Worm (Caenorhabditis elegans) whole organism, mixed stage, embryonic: Measurements from ENCODE around the gene D1014.4.

Experiments used
- M03D4.4 ChIP-seq: sonication (generic microtip); optimal IDR thresholded peaks from 2 replicates; lab custom pipeline; 2017; ENCODE audit warnings: mild to moderate bottlenecking, missing genetic modification characterization, missing compliant biosample characterization
- blmp-1 ChIP-seq: fragments of 150-350 bp; optimal IDR thresholded peaks from 2 replicates; lab custom pipeline; 2014; ENCODE audit warnings: missing biosample characterization, missing genetic modification characterization
- ceh-39 ChIP-seq: fragments of 150-350 bp; optimal IDR thresholded peaks from 2 replicates; lab custom pipeline; 2014; ENCODE audit warnings: missing biosample characterization, missing genetic modification characterization
- ceh-43 ChIP-seq: fragments of 200-800 bp; sonication (Bioruptor generic); optimal IDR thresholded peaks from 2 replicates; lab custom pipeline; 2018; ENCODE audit warnings: mild to moderate bottlenecking, missing genetic modification characterization, moderate library complexity, missing compliant biosample characterization
- ceh-83 ChIP-seq: fragments of 200-800 bp; sonication (Bioruptor generic); optimal IDR thresholded peaks from 2 replicates; lab custom pipeline; 2018; ENCODE audit warnings: mild to moderate bottlenecking, missing genetic modification characterization, missing compliant biosample characterization
- ces-1 ChIP-seq: fragments of 150-350 bp; optimal IDR thresholded peaks from 2 replicates; lab custom pipeline; 2014; ENCODE audit warnings: missing biosample characterization, missing genetic modification reagents, missing genetic modification characterization
- cnd-1 ChIP-seq: fragments of 200-800 bp; sonication (Bioruptor generic); optimal IDR thresholded peaks from 2 replicates; lab custom pipeline; 2018; ENCODE audit warnings: mild to moderate bottlenecking, missing genetic modification characterization, missing compliant biosample characterization
- drap-1 ChIP-seq: fragments of 200-800 bp; sonication (Bioruptor generic); optimal IDR thresholded peaks from 3 replicates; lab custom pipeline; 2018; ENCODE audit warnings: mild to moderate bottlenecking, missing genetic modification characterization, missing compliant biosample characterization
- elt-1 ChIP-seq: sonication (generic microtip); optimal IDR thresholded peaks from 2 replicates; lab custom pipeline; 2017; ENCODE audit warnings: missing genetic modification characterization, mild to moderate bottlenecking, missing compliant biosample characterization, antibody characterized with exemption, moderate library complexity, borderline replicate concordance; ENCODE audit not compliant: insufficient read depth
- elt-3 ChIP-seq: fragments of 150-350 bp; optimal IDR thresholded peaks from 2 replicates; lab custom pipeline; 2014; ENCODE audit warnings: missing biosample characterization, missing genetic modification characterization
- flh-1 ChIP-seq: fragments of 200-800 bp; sonication (Bioruptor generic); optimal IDR thresholded peaks from 2 replicates; lab custom pipeline; 2018; ENCODE audit warnings: mild to moderate bottlenecking, missing genetic modification characterization, moderate library complexity, missing compliant biosample characterization
- ham-2 ChIP-seq: fragments of 200-800 bp; sonication (Bioruptor generic); optimal IDR thresholded peaks from 2 replicates; lab custom pipeline; 2018; ENCODE audit warnings: mild to moderate bottlenecking, missing genetic modification characterization, missing compliant biosample characterization
- hlh-1 ChIP-seq: fragments of 150-350 bp; optimal IDR thresholded peaks from 2 replicates; lab custom pipeline; 2014; ENCODE audit warnings: missing biosample characterization, missing genetic modification reagents, missing genetic modification characterization
- lin-13 ChIP-seq: fragments of 150-350 bp; optimal IDR thresholded peaks from 2 replicates; lab custom pipeline; 2014; ENCODE audit warnings: missing biosample characterization, missing genetic modification characterization
- lin-32 ChIP-seq: fragments of 200-800 bp; sonication (Bioruptor generic); optimal IDR thresholded peaks from 2 replicates; lab custom pipeline; 2018; ENCODE audit warnings: mild to moderate bottlenecking, missing genetic modification characterization, missing compliant biosample characterization
- lsy-2 ChIP-seq: fragments of 150-350 bp; optimal IDR thresholded peaks from 2 replicates; lab custom pipeline; 2014; ENCODE audit warnings: missing biosample characterization, missing genetic modification characterization
- mab-5 ChIP-seq: fragments of 150-350 bp; optimal IDR thresholded peaks from 2 replicates; lab custom pipeline; 2014; ENCODE audit warnings: missing biosample characterization, missing genetic modification characterization
- mep-1 ChIP-seq: fragments of 150-350 bp; optimal IDR thresholded peaks from 2 replicates; lab custom pipeline; 2017; ENCODE audit warnings: missing biosample characterization, missing genetic modification reagents, missing genetic modification characterization, inconsistent platforms
- mls-2 ChIP-seq: sonication (generic microtip); optimal IDR thresholded peaks from 2 replicates; lab custom pipeline; 2016; ENCODE audit warnings: mild to moderate bottlenecking, missing genetic modification characterization, moderate library complexity, missing compliant biosample characterization
- nhr-12 ChIP-seq: fragments of 150-350 bp; optimal IDR thresholded peaks from 2 replicates; lab custom pipeline; 2014; ENCODE audit warnings: missing biosample characterization, missing genetic modification characterization
- nhr-2 ChIP-seq: fragments of 150-350 bp; optimal IDR thresholded peaks from 2 replicates; lab custom pipeline; 2014; ENCODE audit warnings: missing biosample characterization, missing genetic modification characterization
- nhr-237 ChIP-seq: fragments of 150-350 bp; optimal IDR thresholded peaks from 2 replicates; lab custom pipeline; 2014; ENCODE audit warnings: missing biosample characterization, missing genetic modification characterization
- nhr-28 ChIP-seq: fragments of 150-350 bp; optimal IDR thresholded peaks from 2 replicates; lab custom pipeline; 2014; ENCODE audit warnings: missing biosample characterization, missing genetic modification characterization
- nhr-76 ChIP-seq: sonication (generic microtip); optimal IDR thresholded peaks from 2 replicates; lab custom pipeline; 2017; ENCODE audit warnings: missing biosample characterization, missing genetic modification characterization
- pha-4 ChIP-seq: fragments of 150-350 bp; optimal IDR thresholded peaks from 2 replicates; lab custom pipeline; 2018; ENCODE audit warnings: missing biosample characterization, missing genetic modification reagents, missing genetic modification characterization
- sem-2 ChIP-seq: fragments of 200-800 bp; sonication (Bioruptor generic); optimal IDR thresholded peaks from 2 replicates; lab custom pipeline; 2018; ENCODE audit warnings: mild to moderate bottlenecking, missing genetic modification characterization, missing compliant biosample characterization
- snpc-4 ChIP-seq: fragments of 150-350 bp; optimal IDR thresholded peaks from 2 replicates; lab custom pipeline; 2014; ENCODE audit warnings: missing biosample characterization, missing genetic modification characterization
- sptf-1 ChIP-seq: sonication (generic microtip); optimal IDR thresholded peaks from 2 replicates; lab custom pipeline; 2017; ENCODE audit warnings: mild to moderate bottlenecking, missing genetic modification characterization, moderate library complexity, missing compliant biosample characterization
- unc-120 ChIP-seq: sonication (generic microtip); optimal IDR thresholded peaks from 2 replicates; lab custom pipeline; 2017; ENCODE audit warnings: missing genetic modification characterization, missing compliant biosample characterization; ENCODE audit not compliant: poor library complexity, severe bottlenecking
- unc-39 ChIP-seq: fragments of 150-350 bp; optimal IDR thresholded peaks from 2 replicates; lab custom pipeline; 2014; ENCODE audit warnings: missing biosample characterization, missing genetic modification characterization
- zip-8 ChIP-seq: fragments of 150-350 bp; optimal IDR thresholded peaks from 2 replicates; lab custom pipeline; 2014; ENCODE audit warnings: missing biosample characterization, missing genetic modification characterization
- ztf-11 ChIP-seq: fragments of 150-350 bp; optimal IDR thresholded peaks from 2 replicates; lab custom pipeline; 2014; ENCODE audit warnings: missing biosample characterization, missing genetic modification characterization

Gene D1014.4

DNA sequence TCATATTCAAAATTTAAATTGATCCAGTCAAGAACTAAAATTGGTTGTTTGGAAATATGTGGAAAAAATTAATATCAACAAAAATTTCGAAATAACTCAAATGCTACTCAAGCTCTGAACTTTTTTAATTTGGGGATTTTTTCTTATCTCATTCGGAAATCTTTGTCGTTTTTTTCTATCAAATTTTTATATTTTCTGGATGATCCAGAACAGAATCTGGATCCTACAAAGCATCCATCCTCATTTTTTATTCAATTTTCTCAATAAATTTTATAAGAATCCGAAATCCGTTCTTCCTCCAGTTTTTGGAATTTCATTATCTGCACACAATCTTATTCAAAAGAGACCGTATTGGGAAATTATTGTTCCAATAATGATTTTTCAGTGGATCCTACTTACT lies 12.2 kb upstream of the D1014.4 start, which contains the start of gene D1014.6:
Gene D1014.6 (plus strand): TSS at position 301 of the 400 bp plus-strand sequence.
- TF ChIP-seq ceh-39 (tag; lab: Kevin White, UChicago) (no peak), lin-32 (GFP tag; lab: Kevin White, UChicago) (no peak), ceh-43 (GFP tag; lab: Kevin White, UChicago) (no peak), blmp-1 (tag; lab: Kevin White, UChicago) (no peak), ztf-11 (tag; lab: Kevin White, UChicago) (no peak), elt-1 (tag; lab: Kevin White, UChicago) (no peak), nhr-12 (tag; lab: Kevin White, UChicago) (no peak), ham-2 (no peak), unc-39 (tag; lab: Kevin White, UChicago) (no peak), lin-13 (tag; lab: Kevin White, UChicago) (no peak), mls-2 (tag; lab: Kevin White, UChicago) (no peak)

DNA sequence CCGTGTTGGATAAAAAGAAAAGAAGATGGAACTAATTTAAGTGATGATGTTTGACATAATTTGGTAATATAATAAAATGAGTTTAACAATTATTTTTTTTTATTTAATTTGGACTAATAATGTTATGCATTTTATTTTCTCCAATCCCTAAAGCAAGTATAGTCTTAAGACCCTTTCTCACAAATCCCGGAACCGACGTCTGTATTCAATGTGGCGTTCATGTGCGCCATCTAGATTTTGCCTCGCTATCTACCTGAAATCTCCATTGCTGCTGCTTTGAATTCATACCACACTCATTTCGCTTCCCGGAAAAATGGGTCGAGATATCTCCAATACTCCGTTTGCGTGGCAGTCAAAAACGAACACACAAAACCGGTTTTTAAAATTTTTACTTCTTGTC lies 9.6 kb upstream of the D1014.4 start, which contains the start of gene D1014.5:
Gene D1014.5 (plus strand): TSS at position 301 of the 400 bp plus-strand sequence.
- TF ChIP-seq lin-13 (tag; lab: Kevin White, UChicago) (no peak), nhr-76 (tag; lab: Kevin White, UChicago) (no peak), ztf-11 (tag; lab: Kevin White, UChicago) (no peak), unc-120 (no peak), mab-5 (tag; lab: Kevin White, UChicago) (no peak), nhr-12 (tag; lab: Kevin White, UChicago) (no peak), mls-2 (tag; lab: Kevin White, UChicago) (no peak)

DNA sequence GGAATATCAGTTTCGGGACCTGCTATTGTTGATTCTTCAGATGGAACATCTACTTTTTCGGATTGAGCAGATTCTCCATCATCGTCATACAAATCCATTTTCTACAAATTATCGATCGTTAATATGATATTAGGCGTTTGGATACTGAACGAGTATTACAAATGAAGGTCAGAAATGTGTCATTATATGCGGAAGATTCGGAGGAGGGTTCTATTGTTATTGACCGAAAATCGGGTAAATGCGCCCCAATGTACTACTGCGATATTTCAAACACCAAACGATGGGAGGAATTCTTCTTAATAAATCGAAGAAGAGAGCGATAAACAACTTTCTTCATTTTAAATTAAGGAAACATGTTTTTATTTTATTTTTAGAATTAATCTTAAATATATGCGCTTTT lies 3.8 kb upstream of the D1014.4 start, which contains the start of gene spr-1:
Gene spr-1 (minus strand): TSS at position 101 of the 400 bp plus-strand sequence.
- TF ChIP-seq ceh-43 (GFP tag; lab: Kevin White, UChicago) (no peak), ceh-83 (no peak), ces-1 (no peak), mep-1 (tag; lab: Kevin White, UChicago) (no peak), M03D4.4 (tag; lab: Kevin White, UChicago) (no peak), elt-1 (tag; lab: Kevin White, UChicago) (no peak), lin-32 (GFP tag; lab: Kevin White, UChicago) (no peak), snpc-4 (no peak), cnd-1 (tag; lab: Kevin White, UChicago) (no peak), ham-2 (no peak), flh-1 (GFP tag; lab: Kevin White, UChicago) (no peak), blmp-1 (tag; lab: Kevin White, UChicago) (no peak), nhr-76 (tag; lab: Kevin White, UChicago) (no peak), elt-3 (tag; lab: Kevin White, UChicago) (no peak), nhr-237 (tag; lab: Kevin White, UChicago) (no peak)

DNA sequence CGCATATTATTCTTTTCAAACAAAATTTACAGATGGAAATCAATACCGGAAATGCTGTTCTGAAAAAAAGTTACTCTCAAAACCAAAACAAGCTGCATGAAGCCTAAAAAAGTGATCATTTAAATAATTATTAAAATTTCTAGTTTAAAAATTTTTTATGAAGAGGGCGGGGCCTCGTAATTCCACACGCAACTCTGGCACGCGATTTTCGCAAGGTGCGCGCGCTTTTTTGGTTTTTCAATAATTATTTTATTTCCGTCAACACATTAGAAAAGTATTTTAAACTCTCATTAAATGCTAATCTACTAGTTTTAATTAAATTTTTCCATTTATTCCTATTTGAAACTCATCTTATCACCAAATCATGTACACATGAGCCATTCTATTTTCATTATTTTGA lies 3.3 kb upstream of the D1014.4 start:
- TF ChIP-seq ceh-43 (GFP tag; lab: Kevin White, UChicago) = peak; percentile 47
- TF ChIP-seq ceh-39 (tag; lab: Kevin White, UChicago) = no peak
- TF ChIP-seq zip-8 = no peak
- TF ChIP-seq nhr-237 (tag; lab: Kevin White, UChicago) = no peak
- no peak for TF ChIP-seq nhr-12 (tag; lab: Kevin White, UChicago)
- no peak for TF ChIP-seq sptf-1 (tag; lab: Kevin White, UChicago)
- no peak for TF ChIP-seq nhr-28 (tag; lab: Kevin White, UChicago)
- TF ChIP-seq, all 35 proteins: peak for 1

DNA sequence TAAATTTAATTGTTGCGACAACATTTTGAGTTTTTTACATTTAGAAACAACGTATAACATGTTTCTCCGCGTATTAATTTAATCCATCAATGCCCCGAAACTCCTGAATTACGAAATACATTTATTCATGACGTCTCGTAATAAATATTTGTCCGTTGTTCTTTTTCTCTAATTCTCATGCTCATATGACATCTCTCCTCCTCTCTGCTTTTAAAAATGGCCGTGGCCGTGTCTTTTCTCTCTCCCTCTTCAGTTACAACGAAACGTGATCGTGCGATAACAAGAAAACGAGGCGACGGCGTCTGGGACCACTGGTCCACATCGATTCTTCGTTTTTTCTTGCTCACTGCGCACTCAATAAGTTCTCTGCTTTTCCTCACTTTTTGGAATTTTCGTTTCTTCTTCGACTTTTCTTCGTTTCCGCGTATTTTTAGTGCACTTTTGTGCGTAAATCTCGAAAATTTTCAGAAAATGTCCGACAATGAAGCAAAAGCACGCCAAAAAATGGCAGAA lies 2.8 kb upstream of the D1014.4 start, which contains the start of gene snap-1:
Gene snap-1 (plus strand): TSS at position 463 of the 513 bp plus-strand sequence.
- peak; percentile 58 for TF ChIP-seq mep-1 (tag; lab: Kevin White, UChicago)
- peak; percentile 52 for TF ChIP-seq ces-1
- TF ChIP-seq pha-4 (tag; lab: Kevin White, UChicago) = peak; percentile 21
- TF ChIP-seq lsy-2 (tag; lab: Kevin White, UChicago) = no peak

DNA sequence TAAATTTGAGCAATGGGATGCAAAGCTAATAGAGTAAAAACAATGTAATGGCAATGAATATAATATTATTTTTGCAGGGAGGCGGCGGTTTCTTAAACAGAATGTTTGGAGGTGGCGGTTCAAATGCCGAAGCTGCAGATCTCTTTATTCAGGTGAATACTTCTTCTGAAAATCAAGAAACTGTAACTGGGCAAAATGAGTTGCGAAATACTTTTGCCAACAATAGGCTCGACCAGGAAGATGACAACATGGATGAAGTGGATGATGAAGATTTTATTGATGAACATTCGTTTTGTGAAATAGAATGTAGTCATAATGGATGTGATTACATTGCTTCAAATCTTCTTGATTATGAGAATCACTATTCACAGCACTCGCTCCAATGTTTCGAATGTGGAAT lies 2.2 kb upstream of the D1014.4 start:
- TF ChIP-seq nhr-76 (tag; lab: Kevin White, UChicago) = no peak
- no peak for TF ChIP-seq pha-4 (tag; lab: Kevin White, UChicago)
- TF ChIP-seq mab-5 (tag; lab: Kevin White, UChicago) = no peak
- no peak for TF ChIP-seq M03D4.4 (tag; lab: Kevin White, UChicago)
- no peak for TF ChIP-seq ceh-39 (tag; lab: Kevin White, UChicago)
- TF ChIP-seq drap-1 = no peak
- TF ChIP-seq elt-1 (tag; lab: Kevin White, UChicago) = no peak
- no peak for TF ChIP-seq nhr-28 (tag; lab: Kevin White, UChicago)
- TF ChIP-seq nhr-2 (tag; lab: Kevin White, UChicago) = no peak
- no peak for TF ChIP-seq hlh-1
- TF ChIP-seq sem-2 (GFP tag; lab: Kevin White, UChicago) = no peak
- no peak for TF ChIP-seq mep-1 (tag; lab: Kevin White, UChicago)
- TF ChIP-seq ceh-43 (GFP tag; lab: Kevin White, UChicago) = no peak
- TF ChIP-seq ztf-11 (tag; lab: Kevin White, UChicago) = no peak
- TF ChIP-seq ces-1 = no peak
- no peak for TF ChIP-seq nhr-12 (tag; lab: Kevin White, UChicago)
- no peak for TF ChIP-seq nhr-237 (tag; lab: Kevin White, UChicago)
